Worm (Caenorhabditis elegans) whole organism, early embryonic: ENCODE data around the gene dhs-9.
A peak's percentile ranks its signal among the peaks of the same experiment; 100 is the strongest.

Experiments used
- B0310.2 ChIP-seq: sonication (generic microtip); optimal IDR thresholded peaks from 2 replicates; lab custom pipeline; 2016; ENCODE audit warnings: mild to moderate bottlenecking, missing genetic modification characterization, missing compliant biosample characterization
- F13C5.2 ChIP-seq: sonication (generic microtip); optimal IDR thresholded peaks from 2 replicates; lab custom pipeline; 2017; ENCODE audit warnings: mild to moderate bottlenecking, missing genetic modification characterization, inconsistent platforms, missing compliant biosample characterization
- aly-1 ChIP-seq: sonication (generic microtip); optimal IDR thresholded peaks from 2 replicates; lab custom pipeline; 2016; ENCODE audit warnings: missing genetic modification characterization, missing compliant biosample characterization
- ama-1 ChIP-seq: fragments of 150-350 bp; optimal IDR thresholded peaks from 2 replicates; lab custom pipeline; 2014
- ceh-13 ChIP-seq: fragments of 200-800 bp; sonication (Bioruptor generic); optimal IDR thresholded peaks from 2 replicates; lab custom pipeline; 2018; ENCODE audit warnings: mild to moderate bottlenecking, missing genetic modification characterization, missing compliant biosample characterization
- ceh-36 ChIP-seq: sonication (generic microtip); optimal IDR thresholded peaks from 2 replicates; lab custom pipeline; 2016; ENCODE audit warnings: missing genetic modification characterization, inconsistent platforms, missing compliant biosample characterization
- ets-7 ChIP-seq: sonication (generic microtip); optimal IDR thresholded peaks from 2 replicates; lab custom pipeline; 2016; ENCODE audit warnings: missing genotype, missing genetic modification characterization, missing compliant biosample characterization
- flt-1 ChIP-seq: fragments of 200-800 bp; sonication (Bioruptor generic); IDR thresholded peaks from 2 replicates; pipeline ENCODE4 v1.3.6; 2022; ENCODE audit warnings: missing genetic modification characterization, missing compliant biosample characterization
- hmbx-1 ChIP-seq: sonication (generic microtip); optimal IDR thresholded peaks from 2 replicates; lab custom pipeline; 2016; ENCODE audit warnings: mild to moderate bottlenecking, missing genetic modification characterization, missing compliant biosample characterization
- hmg-4 ChIP-seq: fragments of 200-800 bp; sonication (Bioruptor generic); optimal IDR thresholded peaks from 2 replicates; lab custom pipeline; 2018; ENCODE audit warnings: mild to moderate bottlenecking, missing genetic modification characterization, missing compliant biosample characterization
- hnd-1 ChIP-seq: sonication (generic microtip); optimal IDR thresholded peaks from 2 replicates; lab custom pipeline; 2016; ENCODE audit warnings: missing genetic modification characterization, missing compliant biosample characterization
- pes-1 ChIP-seq: fragments of 200-800 bp; sonication (Bioruptor generic); IDR thresholded peaks from 2 replicates; pipeline ENCODE4 v1.3.6; 2022; ENCODE audit warnings: missing genetic modification reagents, missing genetic modification characterization, missing compliant biosample characterization
- scrt-1 ChIP-seq: fragments of 200-800 bp; sonication (Bioruptor generic); IDR thresholded peaks from 2 replicates; pipeline ENCODE4 v1.3.6; 2022; ENCODE audit warnings: missing genetic modification characterization, missing compliant biosample characterization
- sea-1 ChIP-seq: fragments of 200-800 bp; sonication (Bioruptor generic); conservative IDR thresholded peaks from 2 replicates; pipeline ENCODE4 v1.3.6; 2022; ENCODE audit warnings: missing genetic modification characterization, missing compliant biosample characterization
- tbx-11 ChIP-seq: fragments of 200-800 bp; sonication (Bioruptor generic); IDR thresholded peaks from 2 replicates; pipeline ENCODE4 v1.3.6; 2022; ENCODE audit warnings: missing genetic modification characterization, missing compliant biosample characterization
- tbx-37 ChIP-seq: fragments of 200-800 bp; sonication (Bioruptor generic); conservative IDR thresholded peaks from 2 replicates; pipeline ENCODE4 v1.3.6; 2022; ENCODE audit warnings: missing genetic modification reagents, missing genetic modification characterization, missing compliant biosample characterization
- tra-4 ChIP-seq: sonication (generic microtip); optimal IDR thresholded peaks from 2 replicates; lab custom pipeline; 2017; ENCODE audit warnings: missing genetic modification characterization, missing compliant biosample characterization

Gene dhs-9

ce11 chrIII:5395746-5396145, 27.9 kb upstream of the dhs-9 start:
- TF ChIP-seq hmbx-1, result no peak
- no peak for TF ChIP-seq scrt-1 (GFP tag; lab: Robert Waterston, UW)
- TF ChIP-seq B0310.2 (tag; lab: Kevin White, UChicago), result no peak
- no peak for TF ChIP-seq tra-4 (tag; lab: Kevin White, UChicago)
- TF ChIP-seq F13C5.2, result no peak
- TF ChIP-seq hmg-4, result no peak
- no peak for TF ChIP-seq aly-1 (tag; lab: Kevin White, UChicago)
- TF ChIP-seq tbx-11 (GFP tag; lab: Robert Waterston, UW), result no peak
- TF ChIP-seq hnd-1 (tag; lab: Kevin White, UChicago), result no peak
- no peak for TF ChIP-seq flt-1

ce11 chrIII:5389365-5389764, 21.5 kb upstream of the dhs-9 start:
- TF ChIP-seq tbx-37 (GFP tag; lab: Robert Waterston, UW) (no peak), tra-4 (tag; lab: Kevin White, UChicago) (no peak), ama-1 (lab: Kevin White, UChicago) (no peak), hmbx-1 (no peak), hmg-4 (no peak), scrt-1 (GFP tag; lab: Robert Waterston, UW) (no peak), F13C5.2 (no peak), aly-1 (tag; lab: Kevin White, UChicago) (no peak), flt-1 (no peak), ceh-36 (tag; lab: Kevin White, UChicago) (no peak), B0310.2 (tag; lab: Kevin White, UChicago) (no peak), ets-7 (tag; lab: Kevin White, UChicago) (no peak)

ce11 chrIII:5388113-5388512, 20.3 kb upstream of the dhs-9 start:
- TF ChIP-seq ceh-36 (tag; lab: Kevin White, UChicago) (no peak), tbx-37 (GFP tag; lab: Robert Waterston, UW) (no peak), B0310.2 (tag; lab: Kevin White, UChicago) (no peak), hmg-4 (no peak), tbx-11 (GFP tag; lab: Robert Waterston, UW) (no peak), ets-7 (tag; lab: Kevin White, UChicago) (no peak), pes-1 (GFP tag; lab: Robert Waterston, UW) (no peak), sea-1 (GFP tag; lab: Robert Waterston, UW) (no peak)

- TF ChIP-seq hnd-1 (tag; lab: Kevin White, UChicago), result no peak
- no peak for TF ChIP-seq hmg-4
- TF ChIP-seq ets-7 (tag; lab: Kevin White, UChicago), result no peak
- no peak for TF ChIP-seq B0310.2 (tag; lab: Kevin White, UChicago)
- no peak for TF ChIP-seq ceh-36 (tag; lab: Kevin White, UChicago)
- TF ChIP-seq ceh-13 (GFP tag; lab: Kevin White, UChicago), result no peak
- no peak for TF ChIP-seq aly-1 (tag; lab: Kevin White, UChicago)
- no peak for TF ChIP-seq scrt-1 (GFP tag; lab: Robert Waterston, UW)
- no peak for TF ChIP-seq tbx-37 (GFP tag; lab: Robert Waterston, UW)
- no peak for TF ChIP-seq pes-1 (GFP tag; lab: Robert Waterston, UW)
- no peak for TF ChIP-seq F13C5.2
- no peak for TF ChIP-seq hmbx-1
- TF ChIP-seq flt-1, result no peak
- TF ChIP-seq ama-1 (lab: Kevin White, UChicago), result no peak
- TF ChIP-seq tbx-11 (GFP tag; lab: Robert Waterston, UW), result no peak
- TF ChIP-seq sea-1 (GFP tag; lab: Robert Waterston, UW), result no peak
- TF ChIP-seq tra-4 (tag; lab: Kevin White, UChicago), result no peak
These were observed 17.5 kb upstream of the dhs-9 start, which contains the start of gene Y32H12A.7 for ce11 chrIII:5385315-5385714. TSS of gene Y32H12A.7 (minus strand) at chrIII:5385415.

- TF ChIP-seq pes-1 (GFP tag; lab: Robert Waterston, UW), result no peak
- no peak for TF ChIP-seq tbx-11 (GFP tag; lab: Robert Waterston, UW)
- no peak for TF ChIP-seq ets-7 (tag; lab: Kevin White, UChicago)
- TF ChIP-seq B0310.2 (tag; lab: Kevin White, UChicago), result no peak
- TF ChIP-seq F13C5.2, result no peak
- no peak for TF ChIP-seq hnd-1 (tag; lab: Kevin White, UChicago)
- TF ChIP-seq hmg-4, result no peak
- TF ChIP-seq aly-1 (tag; lab: Kevin White, UChicago), result no peak
- TF ChIP-seq tbx-37 (GFP tag; lab: Robert Waterston, UW), result no peak
- TF ChIP-seq ceh-13 (GFP tag; lab: Kevin White, UChicago), result no peak
These were observed 14.2 kb upstream of the dhs-9 start, which contains the start of gene Y32H12A.6 for ce11 chrIII:5382073-5382472. TSS of gene Y32H12A.6 (minus strand) at chrIII:5382173.

- TF ChIP-seq ceh-13 (GFP tag; lab: Kevin White, UChicago) (no peak), flt-1 (no peak), tbx-37 (GFP tag; lab: Robert Waterston, UW) (no peak), tbx-11 (GFP tag; lab: Robert Waterston, UW) (no peak), hnd-1 (tag; lab: Kevin White, UChicago) (no peak), hmbx-1 (no peak), sea-1 (GFP tag; lab: Robert Waterston, UW) (no peak), pes-1 (GFP tag; lab: Robert Waterston, UW) (no peak)
These were observed 12.7 kb upstream of the dhs-9 start for ce11 chrIII:5380554-5380953.

- TF ChIP-seq pes-1 (GFP tag; lab: Robert Waterston, UW) (no peak), B0310.2 (tag; lab: Kevin White, UChicago) (no peak), hmg-4 (peak; percentile 18), F13C5.2 (no peak), tbx-11 (GFP tag; lab: Robert Waterston, UW) (no peak)
These were observed 12.1 kb upstream of the dhs-9 start, which contains the start of gene paqr-2 for ce11 chrIII:5379879-5380331. TSS of gene paqr-2 (minus strand) at chrIII:5379929.
